Fruit fly (Drosophila melanogaster): ENCODE data around the gene CG14995.

The CG14995 gene

dm6 chr3L:4073755-4074154, 29.3 kb downstream of the CG14995 start, which contains the start of gene Faa:
Faa (minus strand) TSS chr3L:4073954.
- TF ChIP-seq CG15336 (GFP tag; IDR thresholded peaks at IDR 0.05) (0 out of 2 replicates have a peak, but pooled peaks have one; percentile 11), CG7368 (GFP tag; optimal IDR thresholded peaks at IDR 0.05) (no peak), svp (GFP tag) (peak; percentile 42), eg (GFP tag; IDR thresholded peaks at IDR 0.05) (peak; percentile 22; the same call in 1 of the 3 replicates)

- TF ChIP-seq Gug (GFP tag; IDR thresholded peaks at IDR 0.05), result no peak
- TF ChIP-seq CG31627 (GFP tag; optimal IDR thresholded peaks at IDR 0.05), result no peak
- no peak for TF ChIP-seq fd85E (GFP tag; optimal IDR thresholded peaks at IDR 0.05)
- TF ChIP-seq CG6163 (GFP tag; IDR thresholded peaks at IDR 0.05), result no peak
- TF ChIP-seq CG3919 (GFP tag; optimal IDR thresholded peaks at IDR 0.05), result no peak
- TF ChIP-seq CG10631 (GFP tag; optimal IDR thresholded peaks at IDR 0.05), result no peak
Observed at dm6 chr3L:4072717-4073116, 30.3 kb downstream of the CG14995 start.

dm6 chr3L:4071561-4072049, 31.5 kb downstream of the CG14995 start, which contains the start of gene wit:
wit (minus strand) TSS chr3L:4071717.
- TF ChIP-seq Sox14 (GFP tag; optimal IDR thresholded peaks at IDR 0.05) (peak; percentile 29), CG4318 (GFP tag; optimal IDR thresholded peaks at IDR 0.05) (no peak), vri (GFP tag; optimal IDR thresholded peaks at IDR 0.05) (peak; percentile 70), CG10669 (GFP tag; optimal IDR thresholded peaks at IDR 0.05) (no peak), dsx (GFP tag; optimal IDR thresholded peaks at IDR 0.05; ENCODE audit: poor library complexity, severe bottlenecking) (peak; percentile 32), pdm3 (GFP tag; optimal IDR thresholded peaks at IDR 0.05) (peak; percentile 40), CG8119 (GFP tag; IDR thresholded peaks at IDR 0.05) (peak; percentile 67), CG9139 (GFP tag; optimal IDR thresholded peaks at IDR 0.05) (peak; percentile 52), CG3919 (GFP tag; optimal IDR thresholded peaks at IDR 0.05) (peak; percentile 63), Hr39 (GFP tag; optimal IDR thresholded peaks at IDR 0.05) (peak; percentile 3), Sox102F (GFP tag; optimal IDR thresholded peaks at IDR 0.05) (peak; percentile 80), OdsH (GFP tag; optimal IDR thresholded peaks at IDR 0.05) (peak; percentile 5), CG11294 (GFP tag; IDR thresholded peaks at IDR 0.05) (no peak), lz (GFP tag; optimal IDR thresholded peaks at IDR 0.05) (peak; percentile 24), spab (GFP tag; optimal IDR thresholded peaks at IDR 0.05) (no peak), CG15336 (GFP tag; IDR thresholded peaks at IDR 0.05) (peak; percentile 69; the same call in 1 of the 2 replicates), acj6 (GFP tag; optimal IDR thresholded peaks at IDR 0.05) (no peak), CG11902 (GFP tag; optimal IDR thresholded peaks at IDR 0.05) (no peak), salr (GFP tag; optimal IDR thresholded peaks at IDR 0.05) (no peak), net (GFP tag; optimal IDR thresholded peaks at IDR 0.05) (peak; percentile 38), Blimp-1 (GFP tag; optimal IDR thresholded peaks at IDR 0.05) (no peak), Gug (GFP tag; IDR thresholded peaks at IDR 0.05) (no peak), CG31627 (GFP tag; optimal IDR thresholded peaks at IDR 0.05) (no peak), ss (GFP tag; optimal IDR thresholded peaks at IDR 0.05) (peak; percentile 35 to 43), Lpt (GFP tag; optimal IDR thresholded peaks at IDR 0.05) (peak; percentile 41), CG11762 (GFP tag; optimal IDR thresholded peaks at IDR 0.05; ENCODE audit: insufficient read depth) (no peak), esn (GFP tag; optimal IDR thresholded peaks at IDR 0.05) (peak; percentile 38), CG8632 (GFP tag; optimal IDR thresholded peaks at IDR 0.05) (no peak), dac (GFP tag; optimal IDR thresholded peaks at IDR 0.05) (no peak), svp (GFP tag) (peak; percentile 85), Sox15 (GFP tag; optimal IDR thresholded peaks at IDR 0.05) (no peak), CG6163 (GFP tag; IDR thresholded peaks at IDR 0.05) (peak; percentile 55; the same call in 1 of the 3 replicates), CG7368 (GFP tag; optimal IDR thresholded peaks at IDR 0.05) (no peak), Hr38 (GFP tag; optimal IDR thresholded peaks at IDR 0.05) (no peak), CG6792 (GFP tag; optimal IDR thresholded peaks at IDR 0.05) (peak; percentile 11), CG6276 (GFP tag; optimal IDR thresholded peaks at IDR 0.05) (peak; percentile 58), fd59A (GFP tag; optimal IDR thresholded peaks at IDR 0.05) (no peak), CG1621 (tag; optimal IDR thresholded peaks at IDR 0.05) (peak; percentile 44), Eip78C (GFP tag) (peak; percentile 75), achi (GFP tag; optimal IDR thresholded peaks at IDR 0.05) (peak; percentile 24), topi (GFP tag; optimal IDR thresholded peaks at IDR 0.05) (peak; percentile 10), CG34406 (GFP tag; optimal IDR thresholded peaks at IDR 0.05) (peak; percentile 13), CG6854 (GFP tag; optimal IDR thresholded peaks at IDR 0.05) (peak; percentile 87), Ets96B (tag; optimal IDR thresholded peaks at IDR 0.05) (no peak)
